Worm (Caenorhabditis elegans): ENCODE measurements around the gene gpd-2.
A peak's percentile ranks its signal among the peaks of the same experiment; 100 is the strongest.

Gene gpd-2

DNA sequence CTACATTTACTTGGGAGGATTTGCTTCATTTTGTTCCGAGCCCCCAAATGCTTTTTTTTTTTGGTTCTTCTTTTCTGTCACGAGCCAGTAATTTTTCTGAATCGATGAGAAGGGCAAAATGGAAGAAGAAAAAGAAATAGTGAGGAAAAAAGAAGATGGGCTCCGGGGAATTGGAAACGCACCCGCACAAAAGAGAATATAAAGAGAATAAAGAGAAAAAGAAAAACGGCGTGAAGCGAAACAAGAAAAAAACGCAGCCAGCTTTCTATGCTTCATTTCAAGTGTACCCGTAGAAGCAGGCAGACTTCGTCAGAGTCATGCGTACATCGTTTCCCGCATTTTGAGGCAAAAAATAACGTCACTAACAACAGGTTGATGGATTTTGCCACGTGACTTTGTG lies 3.4 kb downstream of the gpd-2 start:
- no peak for TF ChIP-seq aly-2 (tag; optimal IDR thresholded peaks at IDR 0.05)
- TF ChIP-seq sox-4 (tag; optimal IDR thresholded peaks at IDR 0.05), result no peak
- peak; percentile 48 for TF ChIP-seq nhr-47 (tag; optimal IDR thresholded peaks at IDR 0.05)
- no peak for TF ChIP-seq vab-15 (tag; optimal IDR thresholded peaks at IDR 0.05)
- no peak for TF ChIP-seq nhr-237 (tag; optimal IDR thresholded peaks at IDR 0.05)
- peak; percentile 1 to 21 for TF ChIP-seq lsy-2 (tag; optimal IDR thresholded peaks at IDR 0.05)
- peak; percentile 54 for TF ChIP-seq nhr-71 (tag; optimal IDR thresholded peaks at IDR 0.05)
- peak in 1 of 2 experiments; percentile 42 for TF ChIP-seq lin-35 (GFP tag; optimal IDR thresholded peaks at IDR 0.05)
- TF ChIP-seq nhr-90 (tag; optimal IDR thresholded peaks at IDR 0.05; ENCODE audit: poor library complexity), result no peak
- no peak for TF ChIP-seq grh-1 (GFP tag; IDR thresholded peaks at IDR 0.05)
- no peak for TF ChIP-seq C16A3.4 (tag; optimal IDR thresholded peaks at IDR 0.05)
- TF ChIP-seq ama-1 (optimal IDR thresholded peaks at IDR 0.05), result no peak
- peak in 1 of 2 experiments; percentile 50 for TF ChIP-seq mdl-1 (tag; optimal IDR thresholded peaks at IDR 0.05)
- TF ChIP-seq mab-9 (GFP tag; IDR thresholded peaks at IDR 0.05), result peak; percentile 35; the same call in 1 of the 2 replicates
- TF ChIP-seq ceh-8 (GFP tag; optimal IDR thresholded peaks at IDR 0.05), result no peak
- TF ChIP-seq zag-1 (tag; optimal IDR thresholded peaks at IDR 0.05), result no peak
- TF ChIP-seq mef-2 (tag; optimal IDR thresholded peaks at IDR 0.05), result no peak
- no peak for TF ChIP-seq lin-39 (tag; optimal IDR thresholded peaks at IDR 0.05)
- peak in 1 of 3 experiments; percentile 14 for TF ChIP-seq dpl-1 (GFP tag; optimal IDR thresholded peaks at IDR 0.05)
- TF ChIP-seq ceh-82 (tag; optimal IDR thresholded peaks at IDR 0.05), result peak in 1 of 3 experiments; percentile 24
- TF ChIP-seq elt-3 (tag; optimal IDR thresholded peaks at IDR 0.05), result no peak
- no peak for TF ChIP-seq unc-30 (tag; optimal IDR thresholded peaks at IDR 0.05)
- TF ChIP-seq fos-1 (tag; optimal IDR thresholded peaks at IDR 0.05), result no peak
- peak; percentile 11 for TF ChIP-seq nhr-20 (tag; optimal IDR thresholded peaks at IDR 0.05)
- TF ChIP-seq nhr-19 (GFP tag; conservative IDR thresholded peaks at IDR 0.05), result no peak
- TF ChIP-seq unc-62 (GFP tag; optimal IDR thresholded peaks at IDR 0.05), result no peak
- TF ChIP-seq nhr-85 (tag), result peak; percentile 69
- no peak for TF ChIP-seq unc-130 (tag; optimal IDR thresholded peaks at IDR 0.05)
- peak; percentile 90 for TF ChIP-seq lin-14 (GFP tag; optimal IDR thresholded peaks at IDR 0.05)
- no peak for TF ChIP-seq efl-1 (optimal IDR thresholded peaks at IDR 0.05)
- no peak for TF ChIP-seq efl-1 (GFP tag; optimal IDR thresholded peaks at IDR 0.05 in 1 of 2)
- peak; percentile 40 for TF ChIP-seq snu-23 (GFP tag; optimal IDR thresholded peaks at IDR 0.05)
- TF ChIP-seq irx-1 (tag; optimal IDR thresholded peaks at IDR 0.05), result peak; percentile 45
- no peak for TF ChIP-seq nhr-77 (tag; optimal IDR thresholded peaks at IDR 0.05)
- TF ChIP-seq hlh-17 (GFP tag; optimal IDR thresholded peaks at IDR 0.05; ENCODE audit: borderline replicate concordance), result no peak
- no peak for TF ChIP-seq sptf-1 (tag; optimal IDR thresholded peaks at IDR 0.05)
- TF ChIP-seq isw-1 (GFP tag; IDR thresholded peaks at IDR 0.05), result peak; percentile 13; the same call in 1 of the 2 replicates
- no peak for TF ChIP-seq lin-15B (tag; optimal IDR thresholded peaks at IDR 0.05)
- TF ChIP-seq tbx-2 (tag; optimal IDR thresholded peaks at IDR 0.05), result peak; percentile 66
- peak; percentile 6 for TF ChIP-seq fkh-10 (GFP tag; optimal IDR thresholded peaks at IDR 0.05)
- peak; percentile 18 for TF ChIP-seq dsc-1 (tag; optimal IDR thresholded peaks at IDR 0.05)
- TF ChIP-seq unc-86 (tag; optimal IDR thresholded peaks at IDR 0.05), result peak; percentile 44
- no peak for TF ChIP-seq rnt-1 (tag; optimal IDR thresholded peaks at IDR 0.05)
- TF ChIP-seq xbp-1 (tag; optimal IDR thresholded peaks at IDR 0.05), result peak; percentile 10
- no peak for TF ChIP-seq fkh-4 (tag; optimal IDR thresholded peaks at IDR 0.05; ENCODE audit: borderline replicate concordance)
- TF ChIP-seq fkh-8 (tag; optimal IDR thresholded peaks at IDR 0.05), result peak; percentile 70
- no peak for TF ChIP-seq ceh-63 (GFP tag; optimal IDR thresholded peaks at IDR 0.05)
- TF ChIP-seq lir-3 (tag; optimal IDR thresholded peaks at IDR 0.05; ENCODE audit: poor library complexity), result no peak
